Worm (Caenorhabditis elegans) whole organism, L1 larva: ENCODE data around the gene srx-131.

ENCODE experiments used
- C34B4.2 ChIP-seq: sonication (generic microtip); optimal IDR thresholded peaks from 2 replicates; lab custom pipeline; 2017; ENCODE audit warnings: mild to moderate bottlenecking, missing genetic modification characterization, missing compliant biosample characterization
- F16B12.6 ChIP-seq: fragments of 150-350 bp; optimal IDR thresholded peaks from 2 replicates; lab custom pipeline; 2014; ENCODE audit warnings: missing biosample characterization, missing genetic modification characterization
- alr-1 ChIP-seq: fragments of 200-800 bp; sonication (Bioruptor generic); optimal IDR thresholded peaks from 2 replicates; lab custom pipeline; 2018; ENCODE audit warnings: borderline replicate concordance, mild to moderate bottlenecking, missing genetic modification characterization, missing compliant biosample characterization
- aly-2 ChIP-seq: fragments of 150-350 bp; optimal IDR thresholded peaks from 2 replicates; lab custom pipeline; 2014; ENCODE audit warnings: missing biosample characterization, missing genetic modification characterization
- ama-1 ChIP-seq: fragments of 150-350 bp; optimal IDR thresholded peaks from 2 replicates; lab custom pipeline; 2014
- ceh-63 ChIP-seq: fragments of 200-800 bp; sonication (Bioruptor generic); optimal IDR thresholded peaks from 2 replicates; lab custom pipeline; 2018; ENCODE audit warnings: mild to moderate bottlenecking, missing genetic modification characterization, missing compliant biosample characterization
- ceh-8 ChIP-seq: fragments of 200-800 bp; sonication (Bioruptor generic); optimal IDR thresholded peaks from 2 replicates; lab custom pipeline; 2018; ENCODE audit warnings: mild to moderate bottlenecking, missing genetic modification characterization, moderate library complexity, missing compliant biosample characterization
- ceh-88 ChIP-seq: fragments of 200-800 bp; sonication (Bioruptor generic); IDR thresholded peaks from 2 replicates; pipeline ENCODE4 v1.3.6; 2022; ENCODE audit warnings: missing genetic modification characterization, missing compliant biosample characterization
- dpl-1 ChIP-seq, 3 experiments: fragments of 150-350 bp in 2 of 3; sonication (generic microtip) in 1 of 3; optimal IDR thresholded peaks; 2 replicates each; lab custom pipeline; 2014 to 2017; ENCODE audit warnings: missing biosample characterization in 3 of 3, missing genetic modification characterization in 3 of 3, missing genetic modification reagents in 3 of 3
- efl-1 ChIP-seq, 4 experiments: fragments of 150-350 bp; optimal IDR thresholded peaks in 3 of 4; peaks in 1 of 4; 1 replicate in 1 of 4; 2 replicates in 3 of 4; lab custom pipeline; 2014; ENCODE audit warnings: missing biosample characterization in 2 of 4, missing genetic modification characterization in 2 of 4, missing genetic modification reagents in 2 of 4
- elt-2 ChIP-seq: sonication (generic microtip); optimal IDR thresholded peaks from 2 replicates; lab custom pipeline; 2016; ENCODE audit warnings: missing genetic modification characterization, mild to moderate bottlenecking, inconsistent platforms, missing compliant biosample characterization, missing genetic modification reagents
- ets-5 ChIP-seq: fragments of 200-800 bp; sonication (Bioruptor generic); IDR thresholded peaks from 2 replicates; pipeline ENCODE4 v1.3.6; 2022; ENCODE audit warnings: missing genetic modification characterization, missing compliant biosample characterization
- fkh-10 ChIP-seq: sonication (generic microtip); optimal IDR thresholded peaks from 2 replicates; lab custom pipeline; 2017; ENCODE audit warnings: missing biosample characterization, missing genetic modification reagents, missing genetic modification characterization
- fkh-4 ChIP-seq: sonication (generic microtip); optimal IDR thresholded peaks from 2 replicates; lab custom pipeline; 2016; ENCODE audit warnings: missing compliant biosample characterization, missing genetic modification characterization, borderline replicate concordance
- fkh-8 ChIP-seq: sonication (generic microtip); optimal IDR thresholded peaks from 2 replicates; lab custom pipeline; 2016; ENCODE audit warnings: mild to moderate bottlenecking, missing genetic modification characterization, missing compliant biosample characterization
- grh-1 ChIP-seq: fragments of 200-800 bp; sonication (Bioruptor generic); IDR thresholded peaks from 2 replicates; pipeline ENCODE4 v1.3.6; 2022; ENCODE audit warnings: missing genetic modification reagents, missing genetic modification characterization, missing compliant biosample characterization
- hlh-17 ChIP-seq: fragments of 200-800 bp; sonication (Bioruptor generic); optimal IDR thresholded peaks from 2 replicates; lab custom pipeline; 2018; ENCODE audit warnings: missing genetic modification characterization, mild to moderate bottlenecking, missing compliant biosample characterization, moderate library complexity, borderline replicate concordance
- hlh-4 ChIP-seq: sonication (generic microtip); optimal IDR thresholded peaks from 2 replicates; lab custom pipeline; 2016; ENCODE audit warnings: mild to moderate bottlenecking, missing genetic modification characterization, missing compliant biosample characterization
- irx-1 ChIP-seq: sonication (generic microtip); optimal IDR thresholded peaks from 2 replicates; lab custom pipeline; 2016; ENCODE audit warnings: missing genetic modification characterization, missing compliant biosample characterization
- isw-1 ChIP-seq: fragments of 200-800 bp; sonication (Bioruptor generic); IDR thresholded peaks from 2 replicates; pipeline ENCODE4 v1.3.6; 2022; ENCODE audit warnings: missing genetic modification characterization, missing compliant biosample characterization
- lin-13 ChIP-seq: fragments of 150-350 bp; optimal IDR thresholded peaks from 2 replicates; lab custom pipeline; 2014; ENCODE audit warnings: missing biosample characterization, missing genetic modification reagents, missing genetic modification characterization
- lin-14 ChIP-seq: fragments of 200-800 bp; sonication (Bioruptor generic); optimal IDR thresholded peaks from 2 replicates; lab custom pipeline; 2018; ENCODE audit warnings: mild to moderate bottlenecking, missing genetic modification characterization, moderate library complexity, missing compliant biosample characterization
- lin-15B ChIP-seq: fragments of 150-350 bp; sonication (generic microtip); optimal IDR thresholded peaks from 3 replicates; lab custom pipeline; 2014; ENCODE audit warnings: missing biosample characterization, missing genetic modification characterization
- lir-3 ChIP-seq: sonication (generic microtip); optimal IDR thresholded peaks from 2 replicates; lab custom pipeline; 2016; ENCODE audit warnings: mild to moderate bottlenecking, missing genetic modification characterization, moderate library complexity, missing compliant biosample characterization; ENCODE audit not compliant: poor library complexity
- lsy-2 ChIP-seq, 2 experiments: fragments of 150-350 bp; optimal IDR thresholded peaks; 2 replicates each; lab custom pipeline; 2014; ENCODE audit warnings: missing biosample characterization in 2 of 2, missing genetic modification characterization in 2 of 2
- mab-9 ChIP-seq: fragments of 200-800 bp; sonication (Bioruptor generic); IDR thresholded peaks from 2 replicates; pipeline ENCODE4 v1.3.6; 2022; ENCODE audit warnings: missing genetic modification reagents, missing genetic modification characterization, missing compliant biosample characterization
- mdl-1 ChIP-seq, 2 experiments: fragments of 150-350 bp; optimal IDR thresholded peaks; 2 replicates each; lab custom pipeline; 2014 to 2017; ENCODE audit warnings: missing biosample characterization in 2 of 2, missing genetic modification characterization in 2 of 2, inconsistent platforms in 1 of 2
- nhr-12 ChIP-seq: sonication (generic microtip); optimal IDR thresholded peaks from 2 replicates; lab custom pipeline; 2017; ENCODE audit warnings: missing biosample characterization, missing genetic modification characterization
- nhr-19 ChIP-seq: fragments of 200-800 bp; sonication (Bioruptor generic); conservative IDR thresholded peaks from 2 replicates; pipeline ENCODE4 v1.3.6; 2022; ENCODE audit warnings: missing genetic modification characterization, missing compliant biosample characterization
- nhr-20 ChIP-seq: sonication (generic microtip); optimal IDR thresholded peaks from 2 replicates; lab custom pipeline; 2016; ENCODE audit warnings: mild to moderate bottlenecking, missing genetic modification characterization, missing compliant biosample characterization
- nhr-71 ChIP-seq: sonication (generic microtip); optimal IDR thresholded peaks from 2 replicates; lab custom pipeline; 2016; ENCODE audit warnings: mild to moderate bottlenecking, missing genetic modification characterization, moderate library complexity, missing compliant biosample characterization
- nhr-76 ChIP-seq: sonication (generic microtip); optimal IDR thresholded peaks from 2 replicates; lab custom pipeline; 2017; ENCODE audit warnings: missing biosample characterization, missing genetic modification characterization
- nhr-77 ChIP-seq: fragments of 150-350 bp; optimal IDR thresholded peaks from 2 replicates; lab custom pipeline; 2014; ENCODE audit warnings: missing biosample characterization, missing genetic modification characterization
- nhr-85 ChIP-seq: sonication (generic microtip); peaks from one replicate; lab custom pipeline; 2016; ENCODE audit warnings: missing genetic modification characterization, inconsistent platforms, missing compliant biosample characterization
- nhr-90 ChIP-seq: sonication (generic microtip); optimal IDR thresholded peaks from 2 replicates; lab custom pipeline; 2016; ENCODE audit warnings: mild to moderate bottlenecking, missing genetic modification characterization, missing compliant biosample characterization; ENCODE audit not compliant: poor library complexity
- pag-3 ChIP-seq: sonication (generic microtip); optimal IDR thresholded peaks from 2 replicates; lab custom pipeline; 2017; ENCODE audit warnings: missing genetic modification characterization, mild to moderate bottlenecking, missing compliant biosample characterization, antibody characterized with exemption, borderline replicate concordance; ENCODE audit not compliant: insufficient read depth
- pax-3 ChIP-seq: fragments of 200-800 bp; sonication (Bioruptor generic); optimal IDR thresholded peaks from 2 replicates; lab custom pipeline; 2018; ENCODE audit warnings: mild to moderate bottlenecking, missing genetic modification characterization, moderate library complexity, missing compliant biosample characterization
- skn-1 ChIP-seq: fragments of 150-350 bp; optimal IDR thresholded peaks from 2 replicates; lab custom pipeline; 2014; ENCODE audit warnings: missing biosample characterization, missing genetic modification characterization
- snpc-4 ChIP-seq: fragments of 150-350 bp; optimal IDR thresholded peaks from 2 replicates; lab custom pipeline; 2014; ENCODE audit warnings: missing biosample characterization, missing genetic modification characterization
- snu-23 ChIP-seq: sonication (generic microtip); optimal IDR thresholded peaks from 2 replicates; lab custom pipeline; 2016; ENCODE audit warnings: missing genetic modification characterization, missing compliant biosample characterization
- sptf-1 ChIP-seq: fragments of 150-350 bp; optimal IDR thresholded peaks from 2 replicates; lab custom pipeline; 2014; ENCODE audit warnings: missing biosample characterization, missing genetic modification characterization
- sup-37 ChIP-seq: fragments of 200-800 bp; sonication (Bioruptor generic); optimal IDR thresholded peaks from 2 replicates; lab custom pipeline; 2018; ENCODE audit warnings: mild to moderate bottlenecking, missing genetic modification characterization, missing compliant biosample characterization
- swsn-7 ChIP-seq: sonication (generic microtip); optimal IDR thresholded peaks from 2 replicates; lab custom pipeline; 2016; ENCODE audit warnings: missing genetic modification characterization, missing compliant biosample characterization
- tbx-2 ChIP-seq: sonication (generic microtip); optimal IDR thresholded peaks from 2 replicates; lab custom pipeline; 2016; ENCODE audit warnings: missing genetic modification characterization, missing compliant biosample characterization
- unc-130 ChIP-seq: fragments of 150-350 bp; optimal IDR thresholded peaks from 2 replicates; lab custom pipeline; 2017; ENCODE audit warnings: missing biosample characterization, missing genetic modification characterization, inconsistent platforms
- unc-30 ChIP-seq: sonication (generic microtip); optimal IDR thresholded peaks from 2 replicates; lab custom pipeline; 2017; ENCODE audit warnings: missing biosample characterization, missing genetic modification characterization
- unc-62 ChIP-seq: fragments of 150-350 bp; optimal IDR thresholded peaks from 2 replicates; lab custom pipeline; 2014; ENCODE audit warnings: missing biosample characterization, missing genetic modification reagents, missing genetic modification characterization
- zip-4 ChIP-seq: fragments of 200-800 bp; sonication (Bioruptor generic); optimal IDR thresholded peaks from 2 replicates; lab custom pipeline; 2018; ENCODE audit warnings: mild to moderate bottlenecking, missing genetic modification characterization, moderate library complexity, missing compliant biosample characterization
- ztf-4 ChIP-seq: fragments of 150-350 bp; optimal IDR thresholded peaks from 2 replicates; lab custom pipeline; 2014; ENCODE audit warnings: missing biosample characterization, missing genetic modification characterization

Gene srx-131

ce11 chrV:13808462-13808867 is 36.8 kb upstream of the srx-131 start (continued):
- TF ChIP-seq fkh-8 (peak; percentile 67), mdl-1 (tag; optimal IDR thresholded peaks at IDR 0.05; lab: Kevin White, UChicago) (peak in 1 of 2 experiments; percentile 68), unc-130 (tag; lab: Kevin White, UChicago) (no peak), aly-2 (tag; lab: Kevin White, UChicago) (no peak), lin-13 (peak; percentile 53), sptf-1 (tag; lab: Kevin White, UChicago) (no peak), alr-1 (tag; lab: Kevin White, UChicago) (no peak), lsy-2 (tag; optimal IDR thresholded peaks at IDR 0.05; lab: Kevin White, UChicago) (peak; percentile 30 to 73), grh-1 (GFP tag; lab: Robert Waterston, UW) (no peak), ama-1 (no peak), ceh-8 (GFP tag; lab: Kevin White, UChicago) (no peak), sup-37 (GFP tag; lab: Kevin White, UChicago) (no peak), isw-1 (GFP tag; lab: Robert Waterston, UW) (no peak), unc-30 (tag; lab: Kevin White, UChicago) (no peak), efl-1 (optimal IDR thresholded peaks at IDR 0.05; lab: Kevin White, UChicago) (peak; percentile 55 to 77), efl-1 (GFP tag; optimal IDR thresholded peaks at IDR 0.05 in 1 of 2; lab: Kevin White, UChicago) (peak; percentile 14 to 93), elt-2 (tag; lab: Kevin White, UChicago) (no peak), hlh-17 (GFP tag; lab: Kevin White, UChicago) (no peak), snu-23 (GFP tag; lab: Kevin White, UChicago) (peak; percentile 78), nhr-76 (tag; lab: Kevin White, UChicago) (no peak), zip-4 (GFP tag; lab: Kevin White, UChicago) (no peak), dpl-1 (GFP tag; optimal IDR thresholded peaks at IDR 0.05; lab: Kevin White, UChicago) (peak in 2 of 3 experiments; percentile 39 to 61), nhr-20 (tag; lab: Kevin White, UChicago) (peak; percentile 65), mab-9 (GFP tag; lab: Robert Waterston, UW) (no peak), nhr-71 (tag; lab: Kevin White, UChicago) (peak; percentile 74), ceh-88 (no peak), nhr-19 (peak; percentile 47), lin-15B (no peak), pax-3 (tag; lab: Kevin White, UChicago) (no peak), hlh-4 (tag; lab: Kevin White, UChicago) (no peak), nhr-12 (no peak), tbx-2 (tag; lab: Kevin White, UChicago) (peak; percentile 55), C34B4.2 (tag; lab: Kevin White, UChicago) (no peak), unc-62 (GFP tag; lab: Kevin White, UChicago) (no peak), nhr-77 (peak; percentile 47), irx-1 (tag; lab: Kevin White, UChicago) (no peak), swsn-7 (peak; percentile 52), ets-5 (GFP tag; lab: Robert Waterston, UW) (no peak), ztf-4 (tag; lab: Kevin White, UChicago) (no peak), fkh-4 (tag; lab: Kevin White, UChicago) (no peak), nhr-85 (tag; lab: Kevin White, UChicago) (no peak), lir-3 (tag; lab: Kevin White, UChicago) (no peak), lin-14 (GFP tag; lab: Kevin White, UChicago) (peak; percentile 93), fkh-10 (GFP tag; lab: Kevin White, UChicago) (peak; percentile 5), nhr-90 (tag; lab: Kevin White, UChicago) (no peak), snpc-4 (tag; lab: Kevin White, UChicago) (peak; percentile 48), pag-3 (tag; lab: Kevin White, UChicago) (no peak), ceh-63 (GFP tag; lab: Kevin White, UChicago) (no peak), F16B12.6 (no peak), skn-1 (tag; lab: Kevin White, UChicago) (peak; percentile 8)
